Worm (Caenorhabditis elegans): ENCODE results near the gene clec-196.

DNA sequence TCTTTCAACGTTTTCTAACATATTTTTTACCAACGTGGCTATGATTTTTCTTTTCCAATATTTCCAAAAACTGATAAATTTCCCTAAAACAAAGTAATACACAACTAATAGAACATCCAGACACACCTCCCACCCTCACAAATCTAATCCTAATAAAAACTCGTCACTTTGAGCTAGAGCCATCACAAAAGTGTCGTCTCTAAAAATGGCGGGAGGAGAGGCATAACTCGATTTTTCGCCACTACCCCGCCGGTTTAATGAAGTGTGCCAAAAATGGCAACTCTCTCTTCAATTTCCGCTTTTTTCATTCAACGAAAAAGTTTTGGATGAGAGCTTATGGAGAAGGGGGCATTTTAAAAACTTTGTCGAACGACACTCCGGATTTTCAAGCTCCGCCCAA is 43.9 kb upstream of the clec-196 start:
- TF ChIP-seq ref-1 (GFP tag; conservative IDR thresholded peaks at IDR 0.05) (no peak), T22C8.4 (GFP tag; IDR thresholded peaks at IDR 0.05) (no peak), ztf-23 (GFP tag; IDR thresholded peaks at IDR 0.05) (no peak)

Data from whole organism, midembryonic.